Fruit fly (Drosophila melanogaster) whole organism, wandering third instar larva: Measurements from ENCODE around the gene nero.

Source experiments
- Abd-B ChIP-seq: fragments of >200 bp; optimal IDR thresholded peaks from 2 replicates; lab custom pipeline; 2017; ENCODE audit warnings: missing biosample characterization, missing genetic modification characterization
- CG32264 ChIP-seq: fragments of 200-800 bp; sonication (Bioruptor generic); optimal IDR thresholded peaks from 2 replicates; lab custom pipeline; 2016; ENCODE audit warnings: missing biosample characterization, missing genetic modification characterization
- Dfd ChIP-seq: fragments of >200 bp; optimal IDR thresholded peaks from 2 replicates; lab custom pipeline; 2017; ENCODE audit warnings: missing biosample characterization, missing genetic modification characterization
- Dif ChIP-seq: fragments of 200-275, 200-300 bp; sonication (Bioruptor generic); optimal IDR thresholded peaks from 2 replicates; lab custom pipeline; 2018; ENCODE audit warnings: missing biosample characterization, missing genetic modification characterization; ENCODE audit not compliant: partially characterized antibody
- GATAd ChIP-seq: sonication (Bioruptor generic); optimal IDR thresholded peaks from 2 replicates; lab custom pipeline; 2016; ENCODE audit warnings: missing biosample characterization, missing genetic modification characterization
- HLH106 ChIP-seq: fragments of 200-800 bp; optimal IDR thresholded peaks from 3 replicates; lab custom pipeline; 2019; ENCODE audit warnings: missing biosample characterization, mild to moderate bottlenecking, missing genetic modification characterization, moderate library complexity
- Hnf4 ChIP-seq: fragments of 200-800 bp; sonication (Bioruptor generic); optimal IDR thresholded peaks from 2 replicates; lab custom pipeline; 2016; ENCODE audit warnings: missing biosample characterization, mild to moderate bottlenecking, missing genetic modification characterization
- Hr83 ChIP-seq: fragments of 200-300 bp; sonication (Bioruptor generic); optimal IDR thresholded peaks from 2 replicates; lab custom pipeline; 2016; ENCODE audit warnings: missing biosample characterization, mild to moderate bottlenecking, missing genetic modification characterization, moderate library complexity; ENCODE audit not compliant: poor library complexity, severe bottlenecking
- Jra ChIP-seq: sonication (Bioruptor generic); optimal IDR thresholded peaks from 2 replicates; lab custom pipeline; 2016; ENCODE audit warnings: missing biosample characterization, missing genetic modification characterization
- Myc ChIP-seq: fragments of >200 bp; optimal IDR thresholded peaks from 2 replicates; lab custom pipeline; 2017
- OdsH ChIP-seq: fragments of 200-800 bp; sonication (Bioruptor generic); optimal IDR thresholded peaks from 2 replicates; lab custom pipeline; 2016; ENCODE audit warnings: missing biosample characterization, mild to moderate bottlenecking, missing genetic modification characterization
- Rel ChIP-seq, 2 experiments: fragments of 200-800 bp; sonication (Bioruptor generic) in 1 of 2; optimal IDR thresholded peaks; 2 replicates in 1 of 2; 3 replicates in 1 of 2; lab custom pipeline; 2016 to 2019; ENCODE audit warnings: mild to moderate bottlenecking in 2 of 2, missing biosample characterization in 2 of 2, missing genetic modification characterization in 2 of 2, moderate library complexity in 1 of 2
- Sp1 ChIP-seq: fragments of 200-800 bp; sonication (Bioruptor generic); optimal IDR thresholded peaks from 3 replicates; lab custom pipeline; 2019; ENCODE audit warnings: missing biosample characterization, mild to moderate bottlenecking, missing genetic modification characterization, moderate library complexity
- Vsx2 ChIP-seq: fragments of 200-300, 225-300 bp; sonication (Bioruptor generic); optimal IDR thresholded peaks from 2 replicates; lab custom pipeline; 2018; ENCODE audit warnings: missing biosample characterization, missing genetic modification characterization; ENCODE audit not compliant: partially characterized antibody
- br ChIP-seq: fragments of 200-800 bp; sonication (Bioruptor generic); optimal IDR thresholded peaks from 2 replicates; lab custom pipeline; 2016; ENCODE audit warnings: missing biosample characterization, missing genetic modification characterization
- brk ChIP-seq: fragments of 200-800 bp; sonication (Bioruptor generic); optimal IDR thresholded peaks from 2 replicates; lab custom pipeline; 2016; ENCODE audit warnings: missing biosample characterization, mild to moderate bottlenecking, missing genetic modification characterization
- dl ChIP-seq, 2 experiments: fragments of 175-275, 200-275 bp in 1 of 2; fragments of 200-275 bp in 1 of 2; sonication (Bioruptor generic); optimal IDR thresholded peaks; lab custom pipeline; 2018; ENCODE audit warnings: mild to moderate bottlenecking in 2 of 2, missing biosample characterization in 2 of 2, missing genetic modification characterization in 2 of 2, moderate library complexity in 2 of 2; ENCODE audit not compliant: partially characterized antibody in 2 of 2, insufficient read depth in 1 of 2
- dsf ChIP-seq: sonication (Bioruptor generic); optimal IDR thresholded peaks from 2 replicates; lab custom pipeline; 2016; ENCODE audit warnings: missing biosample characterization, missing genetic modification characterization, borderline replicate concordance
- ey ChIP-seq: fragments of 200-800 bp; sonication (Bioruptor generic); optimal IDR thresholded peaks from 2 replicates; lab custom pipeline; 2016; ENCODE audit warnings: missing biosample characterization, missing genetic modification characterization
- foxo ChIP-seq, 2 experiments: fragments of 200-800 bp; sonication (Bioruptor generic); optimal IDR thresholded peaks; 2 replicates in 1 of 2; 3 replicates in 1 of 2; lab custom pipeline; 2016 to 2017; ENCODE audit warnings: missing biosample characterization in 2 of 2, missing genetic modification characterization in 2 of 2
- fru ChIP-seq: fragments of 200-800 bp; sonication (Bioruptor generic); optimal IDR thresholded peaks from 3 replicates; lab custom pipeline; 2016; ENCODE audit warnings: missing biosample characterization, mild to moderate bottlenecking, missing genetic modification characterization
- h ChIP-seq: fragments of 200-800 bp; sonication (Bioruptor generic); optimal IDR thresholded peaks from 3 replicates; lab custom pipeline; 2016; ENCODE audit warnings: missing biosample characterization, mild to moderate bottlenecking, missing genetic modification characterization
- jim ChIP-seq: fragments of 175-275, 200-325 bp; sonication (Bioruptor generic); optimal IDR thresholded peaks from 2 replicates; lab custom pipeline; 2016; ENCODE audit warnings: missing biosample characterization, mild to moderate bottlenecking, missing genetic modification characterization
- lola ChIP-seq: fragments of >200 bp; optimal IDR thresholded peaks from 2 replicates; lab custom pipeline; 2017; ENCODE audit warnings: missing biosample characterization, missing genetic modification characterization
- psq ChIP-seq: fragments of 200-800 bp; sonication (Bioruptor generic); optimal IDR thresholded peaks from 3 replicates; lab custom pipeline; 2017; ENCODE audit warnings: missing biosample characterization, mild to moderate bottlenecking, missing genetic modification characterization, moderate library complexity
- rgr ChIP-seq: fragments of 200-800 bp; sonication (Bioruptor generic); optimal IDR thresholded peaks from 3 replicates; lab custom pipeline; 2016; ENCODE audit warnings: missing biosample characterization, mild to moderate bottlenecking, missing genetic modification characterization
- sage ChIP-seq: fragments of 200-800 bp; sonication (Bioruptor generic); optimal IDR thresholded peaks from 2 replicates; lab custom pipeline; 2016; ENCODE audit warnings: missing biosample characterization, mild to moderate bottlenecking, missing genetic modification characterization
- sv ChIP-seq: fragments of 200-800 bp; sonication (Bioruptor generic); optimal IDR thresholded peaks from 3 replicates; lab custom pipeline; 2016; ENCODE audit warnings: missing biosample characterization, missing genetic modification characterization
- tai ChIP-seq: sonication (Bioruptor generic); optimal IDR thresholded peaks from 2 replicates; lab custom pipeline; 2016; ENCODE audit warnings: missing biosample characterization, missing genetic modification characterization
- woc ChIP-seq: sonication (Bioruptor generic); optimal IDR thresholded peaks from 2 replicates; lab custom pipeline; 2016; ENCODE audit warnings: missing biosample characterization, mild to moderate bottlenecking, missing genetic modification characterization

nero gene

dm6 chr3R:31745629-31746081, 1.7 kb downstream of the nero start, which contains the start of gene awd:
TSS of gene awd (minus strand) at chr3R:31746077.
- TF ChIP-seq psq (GFP tag; lab: Kevin White, UChicago), result peak; percentile 9
- no peak for TF ChIP-seq brk (GFP tag; lab: Kevin White, UChicago)
- peak; percentile 8 for TF ChIP-seq Hnf4
- TF ChIP-seq Rel (GFP tag; optimal IDR thresholded peaks at IDR 0.05; lab: Kevin White, UChicago), result no peak
- peak; percentile 76 for TF ChIP-seq Rel (tag; optimal IDR thresholded peaks at IDR 0.05; lab: Kevin White, UChicago)
- peak; percentile 68 for TF ChIP-seq Dif (GFP tag; lab: Kevin White, UChicago)
- peak; percentile 45 for TF ChIP-seq Myc
- TF ChIP-seq Sp1 (GFP tag; lab: Kevin White, UChicago), result peak; percentile 52
- no peak for TF ChIP-seq dl (GFP tag; optimal IDR thresholded peaks at IDR 0.05; lab: Kevin White, UChicago; ENCODE audit: insufficient read depth in 1 of 2, partially characterized antibody in 2 of 2)
- peak; percentile 23 for TF ChIP-seq HLH106 (tag; lab: Kevin White, UChicago)
- peak; percentile 57 for TF ChIP-seq rgr (GFP tag; lab: Kevin White, UChicago)
- TF ChIP-seq h (GFP tag; lab: Kevin White, UChicago), result peak; percentile 40
- TF ChIP-seq dsf (GFP tag; lab: Kevin White, UChicago), result no peak
- TF ChIP-seq foxo (GFP tag; optimal IDR thresholded peaks at IDR 0.05; lab: Kevin White, UChicago), result peak in 1 of 2 experiments; percentile 29
- TF ChIP-seq br (GFP tag; lab: Kevin White, UChicago), result peak; percentile 37
- no peak for TF ChIP-seq sv (GFP tag; lab: Kevin White, UChicago)
- TF ChIP-seq Hr83 (GFP tag; lab: Kevin White, UChicago), result peak; percentile 21

- TF ChIP-seq foxo (GFP tag; optimal IDR thresholded peaks at IDR 0.05; lab: Kevin White, UChicago) (peak in 1 of 2 experiments; percentile 68), Abd-B (no peak), psq (GFP tag; lab: Kevin White, UChicago) (peak; percentile 54), Dfd (no peak), rgr (GFP tag; lab: Kevin White, UChicago) (peak; percentile 81), CG32264 (no peak), Hnf4 (peak; percentile 68), OdsH (GFP tag; lab: Kevin White, UChicago) (peak; percentile 71), Hr83 (GFP tag; lab: Kevin White, UChicago) (peak; percentile 43), tai (GFP tag; lab: Kevin White, UChicago) (no peak), Dif (GFP tag; lab: Kevin White, UChicago) (no peak), dl (GFP tag; optimal IDR thresholded peaks at IDR 0.05; lab: Kevin White, UChicago; ENCODE audit: insufficient read depth in 1 of 2, partially characterized antibody in 2 of 2) (no peak), Jra (GFP tag; lab: Kevin White, UChicago) (peak; percentile 0), ey (GFP tag; lab: Kevin White, UChicago) (peak; percentile 42), woc (GFP tag; lab: Kevin White, UChicago) (peak; percentile 6), fru (GFP tag; lab: Kevin White, UChicago) (peak; percentile 54), Vsx2 (GFP tag; lab: Kevin White, UChicago) (no peak), sage (GFP tag; lab: Kevin White, UChicago) (no peak), br (GFP tag; lab: Kevin White, UChicago) (peak; percentile 54), Sp1 (GFP tag; lab: Kevin White, UChicago) (peak; percentile 55), Myc (peak; percentile 1), HLH106 (tag; lab: Kevin White, UChicago) (peak; percentile 42), h (GFP tag; lab: Kevin White, UChicago) (peak; percentile 65), GATAd (GFP tag; lab: Kevin White, UChicago) (no peak)
Measured at dm6 chr3R:31744044-31744652, 3.2 kb downstream of the nero start, which contains the start of gene CG1896. TSS of gene CG1896 (plus strand) at chr3R:31744282.

- no peak for TF ChIP-seq lola (GFP tag; lab: Kevin White, UChicago)
- peak; percentile 8 for TF ChIP-seq Myc
- peak; percentile 35 for TF ChIP-seq jim (GFP tag; lab: Kevin White, UChicago)
- no peak for TF ChIP-seq Rel (GFP tag; optimal IDR thresholded peaks at IDR 0.05; lab: Kevin White, UChicago)
- peak; percentile 82 for TF ChIP-seq Rel (tag; optimal IDR thresholded peaks at IDR 0.05; lab: Kevin White, UChicago)
- TF ChIP-seq fru (GFP tag; lab: Kevin White, UChicago), result no peak
- peak; percentile 97 for TF ChIP-seq Jra (GFP tag; lab: Kevin White, UChicago)
Measured at dm6 chr3R:31743279-31743678, 4.1 kb downstream of the nero start, which contains the start of gene Tbca. TSS of gene Tbca (plus strand) at chr3R:31743490.
